Fruit fly (Drosophila melanogaster) whole organism, larva: ENCODE measurements around the gene CG31106.

ENCODE experiments used
- noc ChIP-seq: fragments of 200-800 bp; sonication (Bioruptor generic); optimal IDR thresholded peaks from 3 replicates; lab custom pipeline; 2019; ENCODE audit warnings: missing biosample characterization, mild to moderate bottlenecking, missing genetic modification characterization, moderate library complexity

The CG31106 gene

DNA sequence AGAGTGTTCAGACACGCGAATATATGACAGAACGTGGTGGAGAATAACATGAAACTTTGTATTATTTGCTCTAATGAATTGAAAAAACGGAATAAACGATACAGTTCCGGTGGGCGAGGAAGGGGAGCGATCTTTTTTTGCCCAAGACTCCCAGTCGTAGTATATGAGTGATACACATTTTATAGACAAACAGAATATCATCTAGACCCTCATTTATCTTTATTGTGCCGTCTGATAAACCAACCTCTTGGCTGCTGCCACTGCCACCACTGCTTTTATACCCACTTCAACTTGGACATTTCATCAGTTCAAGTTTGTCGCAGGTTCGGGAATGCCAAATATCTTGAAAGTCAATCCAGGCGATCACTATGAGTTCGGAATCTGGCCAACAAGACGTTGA is at the start of gene CG31106:
Gene CG31106, plus strand, starts transcription at position 301 of the 400 bp plus-strand sequence.
- TF ChIP-seq noc: no peak

DNA sequence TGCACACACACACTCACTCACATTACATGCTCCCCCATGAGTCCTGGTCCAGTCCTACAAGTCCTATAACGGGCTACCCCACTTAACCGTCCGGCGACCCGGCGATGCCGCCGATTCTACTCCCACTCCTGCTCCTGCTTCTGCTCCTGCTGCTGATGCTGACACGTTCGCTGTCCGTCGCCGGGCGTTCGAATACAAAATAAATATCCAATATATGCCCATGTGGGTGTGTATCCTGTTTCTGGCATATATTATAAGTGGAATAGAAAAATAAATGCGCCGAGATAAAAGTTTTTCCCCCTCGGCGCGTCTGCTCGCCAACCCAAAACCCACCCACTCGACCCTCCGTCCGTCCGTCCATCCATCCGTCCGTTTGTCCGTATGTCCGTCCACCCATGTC is 49.3 kb upstream of the CG31106 start:
- no peak for TF ChIP-seq noc

DNA sequence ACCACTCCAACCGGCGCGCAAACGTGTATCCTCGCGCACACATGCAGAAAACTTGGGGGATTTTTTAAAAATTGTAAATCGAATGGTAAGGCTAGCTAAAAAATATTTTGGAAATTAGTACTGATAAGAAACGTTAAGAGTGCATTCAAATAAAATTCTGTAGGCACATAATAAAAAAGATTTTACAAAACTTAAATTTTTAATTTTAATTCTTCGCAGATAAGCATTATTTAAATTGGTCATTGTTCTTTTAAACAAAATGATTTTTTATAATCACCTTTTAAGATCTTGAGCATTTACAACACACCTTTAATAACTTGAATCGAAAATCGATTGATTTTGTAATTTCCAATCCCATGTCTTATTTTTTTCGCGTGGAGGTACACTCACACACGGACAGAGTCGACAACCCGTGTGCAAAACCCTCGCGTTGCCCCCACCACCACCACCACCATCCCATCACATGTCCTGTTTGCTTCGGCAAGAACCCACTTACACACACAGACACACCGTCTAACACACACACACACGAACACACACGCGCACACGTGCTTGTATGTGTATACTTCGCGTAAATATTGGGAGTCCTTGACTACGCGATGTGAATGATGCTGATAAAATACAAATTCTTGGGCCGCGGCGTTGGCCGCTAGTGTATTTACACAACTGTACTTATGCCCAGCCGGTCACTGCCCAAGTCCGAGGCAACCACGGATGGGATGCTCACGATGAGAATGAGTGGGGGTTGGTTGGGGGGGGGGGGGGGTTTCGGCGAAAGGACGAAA is 48.5 kb upstream of the CG31106 start:
- no peak for TF ChIP-seq noc

DNA sequence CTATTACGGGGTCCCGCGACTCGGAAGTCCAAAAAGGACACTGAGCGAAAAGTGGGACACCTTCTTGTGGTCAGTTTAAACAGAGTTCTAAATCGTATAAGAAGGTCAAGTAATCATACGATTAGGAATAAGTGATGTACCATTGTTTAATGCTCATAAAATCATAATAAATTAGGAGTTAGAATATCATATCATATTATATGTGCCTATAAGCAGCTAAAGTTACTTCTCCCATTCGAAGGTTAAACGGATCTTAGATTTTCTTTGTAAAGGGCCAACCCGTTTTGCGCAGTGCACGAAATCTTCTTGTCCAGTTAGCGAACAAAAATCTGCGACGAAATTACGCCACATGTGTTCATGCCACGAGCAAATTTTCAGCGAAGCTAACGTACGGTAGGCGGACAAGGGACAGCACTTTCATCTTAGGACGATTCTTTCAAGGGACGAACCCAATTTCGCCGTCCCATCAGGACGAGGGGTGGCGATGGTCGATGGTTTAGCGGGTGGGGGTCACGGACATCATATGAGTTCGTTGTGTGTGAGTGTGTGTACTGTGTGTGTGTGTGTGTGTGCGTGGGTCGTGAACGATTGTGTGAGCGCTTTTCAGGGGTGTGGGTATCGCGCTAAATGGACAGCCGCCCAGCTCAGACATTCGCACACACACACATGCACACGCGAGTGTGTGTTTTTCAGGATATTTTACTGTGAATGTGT is 47.7 kb upstream of the CG31106 start:
- TF ChIP-seq noc: no peak

DNA sequence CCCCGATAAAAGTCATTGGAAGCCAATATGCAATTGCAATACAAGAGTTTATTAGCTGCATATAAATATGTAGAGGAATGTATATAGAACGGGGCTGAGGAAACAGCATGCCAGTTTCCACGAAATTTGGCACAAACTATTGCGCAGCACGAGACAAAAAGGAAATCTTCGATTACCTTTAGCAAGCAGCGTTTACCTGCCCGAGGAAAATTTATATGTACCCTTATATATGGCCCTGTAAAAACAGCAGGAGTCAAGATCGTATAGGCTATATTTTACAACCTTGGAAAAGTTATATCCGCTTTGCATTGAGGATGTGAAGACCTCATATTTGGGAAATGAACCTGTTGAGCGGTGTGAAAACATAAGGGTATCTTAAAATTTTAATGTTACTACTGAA is 43.7 kb upstream of the CG31106 start:
- TF ChIP-seq noc: no peak

DNA sequence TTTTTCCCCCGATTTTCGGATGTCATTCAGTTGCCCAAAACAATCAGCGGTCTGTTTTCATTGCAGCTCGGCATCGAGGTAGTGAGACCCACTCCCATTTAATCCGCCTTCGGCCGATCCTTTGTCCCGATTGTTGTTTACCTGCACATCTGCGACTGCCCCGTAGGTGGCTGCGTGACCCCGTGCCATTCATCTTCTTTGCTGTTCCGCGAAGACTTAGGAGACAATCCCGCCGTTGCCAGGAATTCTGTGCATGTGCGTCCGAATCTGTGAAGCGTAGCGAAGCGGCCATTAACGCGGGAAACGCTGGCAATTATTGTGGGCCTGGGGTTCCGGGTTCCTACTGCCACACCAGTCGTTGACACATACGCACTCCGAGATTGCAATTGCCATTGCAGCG is 43.1 kb upstream of the CG31106 start:
- no peak for TF ChIP-seq noc

DNA sequence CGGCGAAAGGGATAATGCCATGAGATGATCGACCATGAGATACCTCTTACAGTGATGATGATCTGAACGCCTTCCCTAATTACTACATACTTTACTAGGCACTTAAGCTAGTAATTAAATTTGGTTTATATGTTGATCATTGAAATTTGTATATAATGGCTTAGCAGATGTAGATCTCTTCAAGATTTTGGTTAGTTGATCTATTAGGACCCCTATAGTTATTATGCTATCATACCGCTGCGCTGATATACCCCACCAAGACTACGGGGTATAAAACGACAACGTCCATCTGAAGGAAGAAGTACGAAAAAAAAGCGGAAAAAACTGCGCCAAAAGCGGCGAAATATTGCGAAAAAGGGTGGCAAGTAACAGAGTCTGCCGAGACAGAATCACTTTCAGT is 41.9 kb upstream of the CG31106 start:
- no peak for TF ChIP-seq noc

DNA sequence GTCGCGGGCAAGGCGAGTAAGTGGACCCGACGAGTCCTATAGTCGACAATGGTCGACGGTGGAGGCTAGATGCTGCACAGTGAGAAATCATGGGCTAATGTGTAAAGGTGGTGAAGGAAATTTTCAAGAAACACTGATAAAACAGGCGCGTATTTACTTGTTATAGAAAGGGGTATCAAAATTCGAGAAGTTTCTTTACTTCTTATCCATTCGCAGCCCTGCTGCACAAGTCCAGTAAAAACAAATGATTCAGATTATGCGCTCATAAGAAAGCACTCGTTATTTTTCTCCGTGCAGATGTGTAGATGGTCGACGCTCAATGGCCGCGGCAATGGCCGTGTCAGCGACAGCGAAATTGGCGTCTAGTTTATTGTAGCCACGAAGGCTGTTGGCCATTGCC is 39.6 kb upstream of the CG31106 start:
- TF ChIP-seq noc: no peak

DNA sequence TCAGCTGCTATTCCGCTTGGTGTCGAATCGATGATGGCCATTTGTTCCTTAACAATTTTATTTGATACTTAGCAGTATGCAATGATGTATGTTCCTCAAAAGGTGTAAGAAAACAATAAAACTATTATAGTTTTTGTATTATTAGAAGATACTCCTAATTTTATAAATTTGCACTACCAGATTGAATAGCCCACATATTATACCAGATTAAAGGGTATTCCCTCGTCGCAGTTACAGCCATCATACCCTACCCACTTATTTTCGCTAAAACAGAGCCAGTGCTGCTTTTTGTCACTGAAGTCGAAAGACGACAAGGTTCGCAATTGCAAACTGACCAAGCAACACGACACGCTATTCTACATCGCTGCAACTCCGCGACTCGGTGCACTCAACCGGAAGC is 38.7 kb upstream of the CG31106 start:
- TF ChIP-seq noc: no peak

DNA sequence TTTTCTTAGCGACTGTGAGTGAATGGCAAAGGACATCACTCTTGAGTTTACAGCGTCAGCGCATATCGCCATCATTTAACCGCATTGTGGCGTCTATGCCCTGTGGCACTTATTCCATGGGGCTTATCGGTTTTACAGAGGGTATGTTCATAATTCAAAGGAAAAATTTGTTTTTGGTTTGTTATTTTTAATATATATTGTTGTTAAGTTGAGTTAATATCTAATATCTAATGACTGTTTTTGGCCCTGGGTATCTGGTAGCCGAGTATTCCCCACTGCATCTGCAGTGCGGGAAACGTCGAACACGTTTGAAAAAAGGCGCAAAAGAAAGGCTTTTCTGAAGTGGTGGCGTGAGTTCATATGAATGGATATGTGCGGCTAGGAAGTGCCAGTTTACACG is 37.6 kb upstream of the CG31106 start:
- no peak for TF ChIP-seq noc

DNA sequence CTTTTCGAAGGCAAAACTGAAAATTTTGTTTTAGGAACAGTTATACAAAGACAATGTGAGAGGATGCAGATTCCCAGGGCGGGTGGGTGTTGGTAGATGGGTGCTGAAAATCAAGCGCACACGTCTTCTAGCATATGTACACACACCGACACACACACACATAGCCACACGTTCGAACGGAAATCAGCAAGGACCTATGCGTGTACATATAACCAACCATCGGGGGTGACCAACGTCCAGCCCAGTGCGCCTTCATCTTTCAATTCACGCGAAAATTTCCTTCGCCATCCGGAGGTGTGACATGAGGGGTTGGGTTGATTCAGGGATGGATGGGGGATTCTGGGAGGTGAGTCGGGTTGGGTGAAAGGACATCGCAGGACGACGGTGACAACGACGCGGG is 34.7 kb upstream of the CG31106 start:
- no peak for TF ChIP-seq noc

DNA sequence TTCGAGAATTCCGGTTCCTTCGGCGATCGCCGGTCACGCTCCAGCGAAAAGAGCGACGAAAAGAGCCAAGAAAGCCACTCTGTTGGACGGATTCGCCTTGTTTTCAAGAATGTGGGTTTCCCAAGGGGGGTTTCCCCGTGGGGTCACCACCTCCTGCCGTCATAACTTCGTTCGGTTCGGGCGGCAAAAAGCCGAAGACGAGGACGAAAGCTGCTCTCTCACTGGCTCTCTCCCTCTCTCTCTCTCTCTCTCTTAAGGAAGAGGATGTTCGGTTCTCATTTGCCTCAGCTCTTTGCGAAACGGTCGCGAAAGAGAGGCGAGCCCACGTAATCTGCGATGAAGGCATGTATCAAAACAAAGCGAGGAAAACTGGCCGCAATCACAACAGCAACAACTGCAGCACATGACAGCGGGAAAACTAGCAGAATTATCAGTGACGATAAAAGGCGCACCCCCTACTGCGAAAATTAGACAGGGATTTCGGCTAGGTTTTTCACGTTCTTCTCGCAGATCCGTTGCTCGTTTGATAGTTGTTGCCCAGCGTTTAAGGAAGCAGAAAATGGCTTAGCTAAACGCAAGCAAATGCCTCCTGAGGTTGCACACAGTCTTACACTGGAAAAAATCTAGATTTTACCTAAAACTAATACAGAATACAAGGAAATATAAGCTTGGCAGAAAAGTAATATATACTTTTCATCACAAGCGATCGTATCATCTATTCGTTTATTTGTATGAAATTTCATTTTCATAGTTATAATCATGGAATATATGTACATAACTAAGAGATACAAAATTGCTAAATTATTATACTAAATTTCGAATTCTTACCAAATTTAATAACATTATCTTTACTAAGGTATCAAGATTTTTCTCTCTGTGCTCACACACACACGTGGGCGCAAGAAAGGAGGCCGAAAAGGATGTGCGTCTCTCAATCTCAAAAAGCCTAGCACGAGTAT is 32.3 kb upstream of the CG31106 start, which contains the start of gene dan:
Gene dan, plus strand, starts transcription at position 900 of the 959 bp plus-strand sequence.
- no peak for TF ChIP-seq noc

DNA sequence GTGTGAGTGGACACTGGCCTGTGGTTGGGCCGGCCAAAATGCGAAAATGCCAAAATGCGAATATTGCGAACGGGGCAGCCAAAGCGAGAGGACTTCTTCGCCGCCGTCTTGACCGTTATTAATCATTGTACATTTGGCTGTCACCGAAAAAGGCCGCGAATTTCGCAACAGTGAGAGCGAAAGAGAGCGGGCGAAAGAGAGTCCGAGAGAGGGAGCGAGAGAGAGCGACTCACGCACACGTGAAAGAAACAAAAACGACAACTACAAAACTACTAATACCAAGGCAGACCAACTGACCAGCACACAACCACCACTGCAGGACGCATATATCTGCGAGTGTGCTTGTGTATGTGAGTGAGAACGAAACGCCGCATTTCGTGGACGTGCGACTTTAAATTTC is 31.6 kb upstream of the CG31106 start:
- no peak for TF ChIP-seq noc

DNA sequence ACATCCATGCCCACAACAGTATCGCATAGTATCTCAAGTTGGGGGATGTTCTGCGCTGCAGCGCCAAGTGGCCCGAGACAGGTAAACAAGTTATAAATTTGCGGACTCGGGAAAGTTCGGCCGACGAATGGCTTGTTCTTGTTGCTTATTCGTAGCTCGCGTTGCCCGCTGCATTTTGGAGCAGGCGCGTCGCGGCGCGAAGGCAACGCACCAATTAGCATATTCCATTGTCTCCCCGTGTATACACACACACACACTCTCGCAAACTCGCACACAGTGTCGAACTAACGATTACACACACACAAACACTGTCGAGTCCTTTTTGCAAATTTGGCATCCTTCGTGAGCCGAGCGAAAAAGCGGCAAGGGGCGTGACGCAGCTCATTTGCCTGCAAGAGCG is 27.1 kb upstream of the CG31106 start:
- TF ChIP-seq noc: no peak

DNA sequence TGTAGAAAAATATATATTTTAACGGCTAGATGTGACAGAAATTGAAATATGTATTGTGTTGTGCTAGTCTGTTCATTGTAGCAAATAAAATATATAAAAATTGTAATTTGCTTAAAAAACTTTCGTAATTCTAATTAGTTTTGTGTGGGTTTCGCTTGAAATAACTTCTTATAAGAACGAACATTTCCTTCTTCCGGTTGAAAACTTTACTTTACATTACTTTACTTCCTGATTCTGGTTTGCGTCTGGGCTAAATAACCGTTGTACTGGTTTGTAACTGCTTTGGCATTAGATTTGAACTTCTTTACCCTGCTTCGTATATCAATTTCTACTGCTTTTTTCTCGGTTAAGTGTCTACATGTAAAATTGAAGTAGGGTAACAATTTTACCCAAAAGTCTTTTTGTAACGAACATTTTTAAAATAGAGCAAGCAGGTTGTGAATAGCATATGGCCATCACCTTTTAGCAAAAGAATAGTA is 22.3 kb upstream of the CG31106 start, which contains the start of gene lobo:
Gene lobo, minus strand, starts transcription at position 51 of the 479 bp plus-strand sequence.
- no peak for TF ChIP-seq noc

DNA sequence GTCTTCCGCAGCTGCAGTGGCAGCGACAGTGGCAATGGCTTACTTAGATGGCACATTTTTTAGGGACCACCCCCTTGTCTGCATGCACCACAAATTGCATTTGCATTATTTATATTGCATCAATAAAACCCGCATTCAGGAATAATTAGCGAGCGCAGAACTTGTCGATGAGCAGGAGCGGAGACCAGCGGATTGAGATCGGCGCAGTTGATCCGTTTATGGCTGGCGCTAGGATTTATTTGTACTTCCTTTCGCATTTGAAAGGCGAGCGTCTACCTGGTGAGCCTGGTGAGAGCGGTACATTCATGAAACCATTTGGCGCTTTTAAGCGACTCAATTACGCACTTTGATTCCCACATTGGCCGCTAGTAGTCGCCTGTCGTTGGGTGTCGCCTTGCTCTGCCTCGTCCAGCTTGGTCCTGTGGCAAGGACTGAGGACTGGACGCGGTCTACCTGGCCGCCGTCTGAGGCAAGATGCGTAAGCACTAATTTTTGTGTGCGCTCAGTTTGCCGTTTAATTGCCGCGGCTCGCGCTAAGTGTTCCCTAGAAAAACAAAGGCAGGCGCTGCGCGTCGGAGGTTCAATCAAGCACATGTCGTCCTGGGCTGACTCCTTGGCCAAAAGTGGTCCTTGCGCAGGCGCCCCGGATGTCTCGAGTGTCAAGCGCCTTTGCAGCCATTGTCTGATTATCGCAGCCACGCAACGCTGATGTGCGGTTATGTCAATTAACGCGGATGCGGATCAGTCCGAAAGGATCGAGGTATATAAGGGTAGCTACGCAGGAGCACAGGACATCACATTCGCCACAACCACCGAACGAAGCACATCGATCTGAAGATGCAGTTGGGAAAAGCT is 21.1 kb upstream of the CG31106 start, which contains the start of gene CG13653:
Gene CG13653, plus strand, starts transcription at position 805 of the 855 bp plus-strand sequence.
- TF ChIP-seq noc: no peak
